Fruit fly (Drosophila melanogaster): ENCODE data around the gene CG14223.
A peak's percentile ranks its signal among the peaks of the same experiment; 100 is the strongest.

DNA sequence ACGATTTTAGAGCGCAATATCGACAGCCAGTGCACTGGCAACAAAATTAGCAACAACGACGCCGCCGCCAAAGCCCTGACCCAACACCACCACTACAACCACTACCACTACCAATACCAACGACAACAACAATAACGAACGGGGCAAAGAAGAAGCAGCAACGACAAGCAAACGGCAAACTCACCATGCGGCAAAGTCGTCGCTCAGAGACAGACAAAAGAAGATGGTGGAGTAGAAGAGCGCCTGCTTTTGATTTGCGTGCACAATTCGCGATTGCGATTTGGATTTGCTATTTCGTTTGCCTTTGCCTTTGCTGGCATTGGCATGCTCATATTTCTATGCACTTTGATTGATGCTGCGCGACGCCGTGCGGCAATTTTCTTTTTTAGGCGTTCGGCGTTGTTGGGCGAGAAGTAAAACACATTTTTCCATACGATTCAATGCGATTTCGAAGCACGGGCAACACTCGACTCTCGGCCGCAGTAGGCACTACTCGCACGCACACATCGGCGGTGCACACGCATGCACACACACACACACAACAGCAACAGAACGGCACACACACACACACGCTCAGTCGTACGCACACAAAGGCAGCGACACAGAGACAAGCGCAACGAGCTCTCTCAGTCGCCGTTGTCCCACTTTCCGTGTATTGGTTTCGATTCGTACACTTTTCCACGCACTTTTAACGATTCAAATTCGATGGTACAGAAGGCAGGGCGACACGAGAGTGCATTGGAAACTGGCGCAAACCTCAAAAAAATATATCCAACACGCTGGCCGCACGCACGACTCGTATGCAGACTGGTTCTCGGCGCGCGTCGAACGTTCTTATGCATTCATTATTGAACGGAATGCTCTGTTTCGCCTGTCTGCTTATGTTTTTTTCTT lies 26.1 kb downstream of the CG14223 start:
- TF ChIP-seq croc (GFP tag; conservative IDR thresholded peaks at IDR 0.05) (no peak), danr (GFP tag; IDR thresholded peaks at IDR 0.05) (no peak), CG17385 (GFP tag; optimal IDR thresholded peaks at IDR 0.05) (peak; percentile 93), CG4328 (GFP tag; optimal IDR thresholded peaks at IDR 0.05) (no peak), lilli (GFP tag; optimal IDR thresholded peaks at IDR 0.05) (no peak), YL-1 (GFP tag; optimal IDR thresholded peaks at IDR 0.05) (peak; percentile 18), CG2678 (tag; optimal IDR thresholded peaks at IDR 0.05) (no peak), CG3281 (GFP tag; optimal IDR thresholded peaks at IDR 0.05) (no peak), az2 (GFP tag; optimal IDR thresholded peaks at IDR 0.05) (no peak), tx (GFP tag; optimal IDR thresholded peaks at IDR 0.05) (no peak), kah (GFP tag; optimal IDR thresholded peaks at IDR 0.05) (no peak)

All from whole organism, embryonic.